Worm (Caenorhabditis elegans) whole organism, L3 larva: ENCODE results near the gene mrpl-21.

ENCODE experiments used
- ceh-82 ChIP-seq: fragments of 150-350 bp; optimal IDR thresholded peaks from 2 replicates; lab custom pipeline; 2014; ENCODE audit warnings: missing biosample characterization, missing genetic modification characterization
- egl-27 ChIP-seq: sonication (generic microtip); optimal IDR thresholded peaks from 4 replicates; lab custom pipeline; 2017; ENCODE audit warnings: missing biosample characterization, missing genetic modification reagents, missing genetic modification characterization
- fos-1 ChIP-seq: fragments of 150-350 bp; optimal IDR thresholded peaks from 2 replicates; lab custom pipeline; 2014; ENCODE audit warnings: missing biosample characterization, missing genetic modification characterization
- jun-1 ChIP-seq: fragments of 150-350 bp; optimal IDR thresholded peaks from 2 replicates; lab custom pipeline; 2014; ENCODE audit warnings: missing biosample characterization, missing genetic modification reagents, missing genetic modification characterization
- lin-15B ChIP-seq: fragments of 150-350 bp; optimal IDR thresholded peaks from 2 replicates; lab custom pipeline; 2014; ENCODE audit warnings: missing biosample characterization, missing genetic modification characterization
- mdl-1 ChIP-seq: fragments of 150-350 bp; optimal IDR thresholded peaks from 2 replicates; lab custom pipeline; 2014; ENCODE audit warnings: missing biosample characterization, missing genetic modification characterization
- nfya-1 ChIP-seq: sonication (generic microtip); optimal IDR thresholded peaks from 2 replicates; lab custom pipeline; 2017; ENCODE audit warnings: missing genetic modification characterization, mild to moderate bottlenecking, missing compliant biosample characterization, antibody characterized with exemption, moderate library complexity; ENCODE audit not compliant: insufficient read depth
- nhr-11 ChIP-seq: fragments of 150-350 bp; optimal IDR thresholded peaks from 2 replicates; lab custom pipeline; 2014; ENCODE audit warnings: missing biosample characterization, missing genetic modification characterization
- nhr-28 ChIP-seq: fragments of 150-350 bp; optimal IDR thresholded peaks from 2 replicates; lab custom pipeline; 2014; ENCODE audit warnings: missing biosample characterization, missing genetic modification characterization
- nhr-67 ChIP-seq: fragments of 150-350 bp; optimal IDR thresholded peaks from 2 replicates; lab custom pipeline; 2014; ENCODE audit warnings: missing biosample characterization, missing genetic modification characterization
- snpc-4 ChIP-seq: fragments of 150-350 bp; optimal IDR thresholded peaks from 2 replicates; lab custom pipeline; 2014; ENCODE audit warnings: missing biosample characterization, missing genetic modification characterization
- tbx-2 ChIP-seq: sonication (generic microtip); optimal IDR thresholded peaks from 2 replicates; lab custom pipeline; 2016; ENCODE audit warnings: mild to moderate bottlenecking, missing genetic modification characterization, missing compliant biosample characterization
- unc-62 ChIP-seq: fragments of 150-350 bp; sonication (generic microtip); optimal IDR thresholded peaks from 4 replicates; lab custom pipeline; 2014; ENCODE audit warnings: missing biosample characterization, missing genetic modification reagents, missing genetic modification characterization
- ztf-4 ChIP-seq: fragments of 150-350 bp; optimal IDR thresholded peaks from 2 replicates; lab custom pipeline; 2014; ENCODE audit warnings: missing biosample characterization, missing genetic modification characterization

DNA sequence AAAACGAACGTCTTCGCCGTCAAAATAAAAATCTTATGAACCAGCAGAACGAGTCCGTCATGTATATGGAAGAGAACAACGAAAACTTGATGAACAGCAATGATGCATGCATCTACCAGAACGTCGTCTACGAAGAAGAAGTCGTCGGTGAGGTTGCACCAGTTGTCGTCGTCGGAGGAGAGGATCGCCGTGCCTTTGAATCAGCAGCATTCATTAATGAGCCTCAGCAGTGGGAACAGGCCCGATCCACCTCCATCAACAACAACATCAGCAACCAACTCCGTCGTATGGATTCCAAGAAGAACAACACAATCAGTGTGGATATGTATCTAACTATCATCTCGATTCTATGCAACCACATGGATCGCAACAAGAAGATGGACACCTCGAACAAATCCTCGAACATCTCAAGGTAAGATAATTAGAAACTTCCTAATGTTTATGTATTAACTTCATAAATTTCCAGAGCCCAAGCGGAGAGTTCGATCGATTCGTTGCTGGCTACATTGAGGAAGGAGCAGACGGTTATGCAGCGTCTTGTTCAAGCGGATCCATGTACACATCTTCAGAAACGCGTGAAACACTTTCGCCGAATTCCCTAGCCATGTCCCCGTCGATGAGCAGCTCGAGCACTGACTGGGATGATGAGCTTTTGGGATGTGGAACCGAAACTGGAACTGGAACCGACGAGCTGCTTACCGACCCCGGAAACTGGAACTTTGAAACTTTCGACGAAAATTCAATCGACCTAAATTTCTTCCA lies 48.8 kb downstream of the mrpl-21 start:
- TF ChIP-seq unc-62 (no peak), ztf-4 (no peak), jun-1 (no peak), egl-27 (no peak), nhr-67 (tag; lab: Kevin White, UChicago) (no peak), snpc-4 (tag; lab: Kevin White, UChicago) (no peak), ceh-82 (tag; lab: Kevin White, UChicago) (no peak), nhr-11 (tag; lab: Kevin White, UChicago) (no peak), tbx-2 (tag; lab: Kevin White, UChicago) (no peak), lin-15B (no peak), mdl-1 (no peak), fos-1 (tag; lab: Kevin White, UChicago) (no peak), nhr-28 (tag; lab: Kevin White, UChicago) (no peak), nfya-1 (no peak)
